Fruit fly (Drosophila melanogaster) whole organism, prepupa: ENCODE results near the gene psidin.

Experiments used
- Blimp-1 ChIP-seq: fragments of 200-800 bp; sonication (Bioruptor generic); optimal IDR thresholded peaks from 3 replicates; lab custom pipeline; 2017; ENCODE audit warnings: missing biosample characterization, missing genetic modification characterization, mild to moderate bottlenecking, moderate library complexity, missing genetic modification reagents
- CG10631 ChIP-seq: fragments of 200-800 bp; sonication (Bioruptor generic); optimal IDR thresholded peaks from 2 replicates; lab custom pipeline; 2016; ENCODE audit warnings: missing biosample characterization, missing genetic modification characterization
- CG10669 ChIP-seq: fragments of 200-800 bp; sonication (Bioruptor generic); optimal IDR thresholded peaks from 3 replicates; lab custom pipeline; 2018; ENCODE audit warnings: missing biosample characterization, mild to moderate bottlenecking, missing genetic modification characterization, moderate library complexity
- CG11294 ChIP-seq: fragments of 200-800 bp; sonication (Bioruptor generic); IDR thresholded peaks from 2 replicates; pipeline ENCODE4 v1.3.6; 2022; ENCODE audit warnings: missing biosample characterization, missing genetic modification characterization
- CG11762 ChIP-seq: fragments of 200-800 bp; sonication (Bioruptor generic); optimal IDR thresholded peaks from 3 replicates; lab custom pipeline; 2016; ENCODE audit warnings: missing biosample characterization, missing genetic modification characterization; ENCODE audit not compliant: insufficient read depth
- CG11902 ChIP-seq: fragments of 200-800 bp; sonication (Bioruptor generic); optimal IDR thresholded peaks from 3 replicates; lab custom pipeline; 2016; ENCODE audit warnings: missing biosample characterization, missing genetic modification characterization
- CG15336 ChIP-seq: fragments of 200-800 bp; sonication (Bioruptor generic); IDR thresholded peaks from 2 replicates; pipeline ENCODE4 v1.3.6; 2022; ENCODE audit warnings: missing biosample characterization, missing genetic modification characterization
- CG1621 ChIP-seq: fragments of 200-800 bp; sonication (Bioruptor generic); optimal IDR thresholded peaks from 3 replicates; lab custom pipeline; 2018; ENCODE audit warnings: missing biosample characterization, mild to moderate bottlenecking, missing genetic modification characterization
- CG16779 ChIP-seq: fragments of 200-800 bp; sonication (Bioruptor generic); optimal IDR thresholded peaks from 3 replicates; lab custom pipeline; 2017; ENCODE audit warnings: missing biosample characterization, mild to moderate bottlenecking, missing genetic modification characterization
- CG3032 ChIP-seq: fragments of 200-800 bp; optimal IDR thresholded peaks from 2 replicates; lab custom pipeline; 2019; ENCODE audit warnings: missing biosample characterization, mild to moderate bottlenecking, missing genetic modification characterization, moderate library complexity
- CG31627 ChIP-seq: fragments of 200-800 bp; sonication (Bioruptor generic); optimal IDR thresholded peaks from 3 replicates; lab custom pipeline; 2016; ENCODE audit warnings: missing biosample characterization, missing genetic modification characterization
- CG32006 ChIP-seq: fragments of 200-800 bp; sonication (Bioruptor generic); optimal IDR thresholded peaks from 3 replicates; lab custom pipeline; 2017; ENCODE audit warnings: missing biosample characterization, mild to moderate bottlenecking, missing genetic modification characterization
- CG34406 ChIP-seq: fragments of 200-800 bp; sonication (Bioruptor generic); optimal IDR thresholded peaks from 3 replicates; lab custom pipeline; 2016; ENCODE audit warnings: missing biosample characterization, missing genetic modification characterization
- CG3919 ChIP-seq: fragments of 200-800 bp; sonication (Bioruptor generic); optimal IDR thresholded peaks from 3 replicates; lab custom pipeline; 2016; ENCODE audit warnings: missing biosample characterization, missing genetic modification characterization
- CG4318 ChIP-seq: fragments of 200-800 bp; sonication (Bioruptor generic); optimal IDR thresholded peaks from 3 replicates; lab custom pipeline; 2017; ENCODE audit warnings: missing biosample characterization, mild to moderate bottlenecking, missing genetic modification characterization
- CG6163 ChIP-seq: fragments of 200-800 bp; sonication (Bioruptor generic); IDR thresholded peaks from 3 replicates; pipeline ENCODE4 v1.3.6; 2022; ENCODE audit warnings: missing biosample characterization, missing genetic modification characterization
- CG6792 ChIP-seq: fragments of 200-800 bp; sonication (Bioruptor generic); optimal IDR thresholded peaks from 3 replicates; lab custom pipeline; 2016; ENCODE audit warnings: missing biosample characterization, missing genetic modification characterization
- CG6808 ChIP-seq: fragments of 200-800 bp; sonication (Bioruptor generic); optimal IDR thresholded peaks from 3 replicates; lab custom pipeline; 2017; ENCODE audit warnings: missing biosample characterization, missing genetic modification characterization, mild to moderate bottlenecking, moderate library complexity, missing genetic modification reagents
- CG6854 ChIP-seq: fragments of 200-800 bp; sonication (Bioruptor generic); optimal IDR thresholded peaks from 2 replicates; lab custom pipeline; 2017; ENCODE audit warnings: missing biosample characterization, mild to moderate bottlenecking, missing genetic modification characterization
- CG8119 ChIP-seq: fragments of 200-800 bp; sonication (Bioruptor generic); IDR thresholded peaks from 3 replicates; pipeline ENCODE4 v1.3.6; 2022; ENCODE audit warnings: missing biosample characterization, missing genetic modification characterization
- CG8319 ChIP-seq: fragments of 200-800 bp; sonication (Bioruptor generic); optimal IDR thresholded peaks from 3 replicates; lab custom pipeline; 2016; ENCODE audit warnings: missing biosample characterization, missing genetic modification characterization
- CG9139 ChIP-seq: fragments of 200-800 bp; sonication (Bioruptor generic); optimal IDR thresholded peaks from 3 replicates; lab custom pipeline; 2017; ENCODE audit warnings: missing biosample characterization, mild to moderate bottlenecking, missing genetic modification characterization
- Eip75B ChIP-seq: fragments of 200-800 bp; sonication (Bioruptor generic); optimal IDR thresholded peaks from 3 replicates; lab custom pipeline; 2016; ENCODE audit warnings: missing biosample characterization, missing genetic modification characterization
- Eip93F ChIP-seq: fragments of 200-800 bp; sonication (Bioruptor generic); optimal IDR thresholded peaks from 2 replicates; lab custom pipeline; 2016; ENCODE audit warnings: missing biosample characterization, mild to moderate bottlenecking, missing genetic modification characterization
- Ets21C ChIP-seq: fragments of 200-800 bp; sonication (Bioruptor generic); optimal IDR thresholded peaks from 3 replicates; lab custom pipeline; 2016; ENCODE audit warnings: missing biosample characterization, missing genetic modification characterization
- Ets96B ChIP-seq: fragments of 200-800 bp; optimal IDR thresholded peaks from 2 replicates; lab custom pipeline; 2019; ENCODE audit warnings: missing biosample characterization, mild to moderate bottlenecking, missing genetic modification characterization, moderate library complexity
- Gug ChIP-seq: fragments of 200-800 bp; sonication (Bioruptor generic); IDR thresholded peaks from 2 replicates; pipeline ENCODE4 v1.3.6; 2022; ENCODE audit warnings: missing biosample characterization, missing genetic modification characterization
- Hr38 ChIP-seq: sonication (Bioruptor generic); optimal IDR thresholded peaks from 2 replicates; lab custom pipeline; 2016; ENCODE audit warnings: missing biosample characterization, missing genetic modification characterization
- Hr4 ChIP-seq: fragments of 200-800 bp; sonication (Bioruptor generic); optimal IDR thresholded peaks from 3 replicates; lab custom pipeline; 2016; ENCODE audit warnings: missing biosample characterization, missing genetic modification characterization
- Lpt ChIP-seq: fragments of 200-800 bp; sonication (Bioruptor generic); optimal IDR thresholded peaks from 3 replicates; lab custom pipeline; 2016; ENCODE audit warnings: missing biosample characterization, missing genetic modification characterization
- OdsH ChIP-seq: fragments of 200-800 bp; sonication (Bioruptor generic); optimal IDR thresholded peaks from 3 replicates; lab custom pipeline; 2016; ENCODE audit warnings: missing biosample characterization, missing genetic modification characterization
- Smox ChIP-seq: fragments of 200-800 bp; sonication (Bioruptor generic); optimal IDR thresholded peaks from 3 replicates; lab custom pipeline; 2016; ENCODE audit warnings: missing biosample characterization, missing genetic modification characterization
- Sox102F ChIP-seq: fragments of 200-800 bp; sonication (Bioruptor generic); optimal IDR thresholded peaks from 2 replicates; lab custom pipeline; 2016; ENCODE audit warnings: missing biosample characterization, mild to moderate bottlenecking, missing genetic modification characterization
- Sox14 ChIP-seq: fragments of 200-800 bp; sonication (Bioruptor generic); optimal IDR thresholded peaks from 3 replicates; lab custom pipeline; 2016; ENCODE audit warnings: missing biosample characterization, missing genetic modification characterization
- Sox15 ChIP-seq: fragments of 200-800 bp; sonication (Bioruptor generic); optimal IDR thresholded peaks from 3 replicates; lab custom pipeline; 2016; ENCODE audit warnings: missing biosample characterization, missing genetic modification characterization
- achi ChIP-seq: fragments of 200-800 bp; sonication (Bioruptor generic); optimal IDR thresholded peaks from 3 replicates; lab custom pipeline; 2016; ENCODE audit warnings: missing biosample characterization, missing genetic modification characterization
- acj6 ChIP-seq: fragments of 200-800 bp; sonication (Bioruptor generic); optimal IDR thresholded peaks from 3 replicates; lab custom pipeline; 2016; ENCODE audit warnings: missing biosample characterization, missing genetic modification characterization
- dsx ChIP-seq: fragments of 200-800 bp; optimal IDR thresholded peaks from 3 replicates; lab custom pipeline; 2019; ENCODE audit warnings: missing biosample characterization, mild to moderate bottlenecking, missing genetic modification characterization, moderate library complexity; ENCODE audit not compliant: poor library complexity, severe bottlenecking
- eg ChIP-seq: fragments of 200-800 bp; sonication (Bioruptor generic); IDR thresholded peaks from 3 replicates; pipeline ENCODE4 v1.3.6; 2022; ENCODE audit warnings: missing biosample characterization, missing genetic modification characterization
- esn ChIP-seq: fragments of 200-800 bp; sonication (Bioruptor generic); optimal IDR thresholded peaks from 2 replicates; lab custom pipeline; 2016; ENCODE audit warnings: missing biosample characterization, mild to moderate bottlenecking, missing genetic modification characterization, moderate library complexity
- fd59A ChIP-seq: fragments of 200-800 bp; sonication (Bioruptor generic); optimal IDR thresholded peaks from 2 replicates; lab custom pipeline; 2017; ENCODE audit warnings: missing biosample characterization, mild to moderate bottlenecking, missing genetic modification characterization, missing genetic modification reagents
- fkh ChIP-seq: fragments of 200-800 bp; sonication (Bioruptor generic); optimal IDR thresholded peaks from 3 replicates; lab custom pipeline; 2017; ENCODE audit warnings: missing biosample characterization, mild to moderate bottlenecking, missing genetic modification characterization, moderate library complexity
- lz ChIP-seq: fragments of 200-800 bp; sonication (Bioruptor generic); optimal IDR thresholded peaks from 3 replicates; lab custom pipeline; 2016; ENCODE audit warnings: missing biosample characterization, missing genetic modification characterization
- net ChIP-seq: fragments of 200-800 bp; sonication (Bioruptor generic); optimal IDR thresholded peaks from 3 replicates; lab custom pipeline; 2016; ENCODE audit warnings: missing biosample characterization, missing genetic modification characterization
- pdm3 ChIP-seq: fragments of 200-800 bp; sonication (Bioruptor generic); optimal IDR thresholded peaks from 3 replicates; lab custom pipeline; 2016; ENCODE audit warnings: missing biosample characterization, missing genetic modification characterization
- salr ChIP-seq, 2 experiments: fragments of 200-800 bp; sonication (Bioruptor generic); optimal IDR thresholded peaks; 3 replicates each; lab custom pipeline; 2016 to 2018; ENCODE audit warnings: missing biosample characterization in 2 of 2, missing genetic modification characterization in 2 of 2, mild to moderate bottlenecking in 1 of 2
- spab ChIP-seq: fragments of 200-800 bp; sonication (Bioruptor generic); optimal IDR thresholded peaks from 2 replicates; lab custom pipeline; 2017; ENCODE audit warnings: missing biosample characterization, mild to moderate bottlenecking, missing genetic modification characterization, missing genetic modification reagents
- ss ChIP-seq, 2 experiments: fragments of 200-800 bp; sonication (Bioruptor generic); optimal IDR thresholded peaks; 2 replicates in 1 of 2; 3 replicates in 1 of 2; lab custom pipeline; 2017 to 2018; ENCODE audit warnings: mild to moderate bottlenecking in 2 of 2, missing biosample characterization in 2 of 2, missing genetic modification characterization in 2 of 2, moderate library complexity in 1 of 2
- svp ChIP-seq: fragments of 200-800 bp; sonication (Bioruptor generic); peaks from one replicate; lab custom pipeline; 2016; ENCODE audit warnings: missing biosample characterization, missing genetic modification characterization
- topi ChIP-seq: fragments of 200-800 bp; sonication (Bioruptor generic); optimal IDR thresholded peaks from 3 replicates; lab custom pipeline; 2016; ENCODE audit warnings: missing biosample characterization, missing genetic modification characterization
- vri ChIP-seq: fragments of 200-800 bp; sonication (Bioruptor generic); optimal IDR thresholded peaks from 3 replicates; lab custom pipeline; 2016; ENCODE audit warnings: missing biosample characterization, mild to moderate bottlenecking, missing genetic modification characterization

Gene psidin

dm6 chr3R:20021152-20021769 lies at the start of gene psidin, which contains the start of gene PIG-L:
Gene psidin, plus strand, starts transcription at chr3R:20021704.
Gene PIG-L, minus strand, starts transcription at chr3R:20021338.
- TF ChIP-seq Eip93F (GFP tag; lab: Kevin White, UChicago) (no peak), Blimp-1 (GFP tag; lab: Kevin White, UChicago) (peak; percentile 12), OdsH (GFP tag; lab: Kevin White, UChicago) (peak; percentile 87), Ets96B (tag; lab: Kevin White, UChicago) (peak; percentile 84), salr (GFP tag; optimal IDR thresholded peaks at IDR 0.05; lab: Kevin White, UChicago) (peak; percentile 45 to 87), CG32006 (GFP tag; lab: Kevin White, UChicago) (peak; percentile 90), CG10631 (peak; percentile 85), pdm3 (GFP tag; lab: Kevin White, UChicago) (peak; percentile 90), Sox15 (peak; percentile 83), Sox102F (GFP tag; lab: Kevin White, UChicago) (no peak), esn (GFP tag; lab: Kevin White, UChicago) (peak; percentile 89), CG9139 (GFP tag; lab: Kevin White, UChicago) (no peak), CG4318 (GFP tag; lab: Kevin White, UChicago) (peak; percentile 83), net (GFP tag; lab: Kevin White, UChicago) (peak; percentile 86), CG31627 (peak; percentile 92), CG6854 (no peak), CG11294 (GFP tag; lab: Robert Waterston, UW) (peak; percentile 66), Hr38 (GFP tag; lab: Kevin White, UChicago) (peak; percentile 8), Lpt (peak; percentile 52), Hr4 (GFP tag; lab: Kevin White, UChicago) (peak; percentile 88), vri (GFP tag; lab: Kevin White, UChicago) (no peak), CG10669 (GFP tag; lab: Kevin White, UChicago) (no peak), ss (GFP tag; optimal IDR thresholded peaks at IDR 0.05; lab: Kevin White, UChicago) (no peak), fkh (GFP tag; lab: Kevin White, UChicago) (no peak), spab (GFP tag; lab: Kevin White, UChicago) (no peak), CG8119 (GFP tag; lab: Robert Waterston, UW) (peak; percentile 88), Gug (peak; percentile 81), CG16779 (no peak), CG6808 (GFP tag; lab: Kevin White, UChicago) (no peak), dsx (GFP tag; lab: Kevin White, UChicago) (no peak), Smox (GFP tag; lab: Kevin White, UChicago) (peak; percentile 89), CG15336 (peak; percentile 85), CG6163 (peak; percentile 57; the same call in 2 of the 3 replicates), eg (peak; percentile 84), fd59A (GFP tag; lab: Kevin White, UChicago) (peak; percentile 79), lz (GFP tag; lab: Kevin White, UChicago) (peak; percentile 84), CG1621 (tag; lab: Kevin White, UChicago) (no peak), Ets21C (GFP tag; lab: Kevin White, UChicago) (peak; percentile 78), CG3032 (tag; lab: Kevin White, UChicago) (peak; percentile 87), CG11762 (GFP tag; lab: Kevin White, UChicago) (peak; percentile 50), CG11902 (GFP tag; lab: Kevin White, UChicago) (peak; percentile 53), acj6 (peak; percentile 86), CG3919 (no peak), CG34406 (GFP tag; lab: Kevin White, UChicago) (peak; percentile 87), achi (GFP tag; lab: Kevin White, UChicago) (peak; percentile 84), Sox14 (GFP tag; lab: Kevin White, UChicago) (peak; percentile 87), CG8319 (GFP tag; lab: Kevin White, UChicago) (peak; percentile 12), CG6792 (GFP tag; lab: Kevin White, UChicago) (peak; percentile 74), Eip75B (GFP tag; lab: Kevin White, UChicago) (no peak), svp (GFP tag; lab: Kevin White, UChicago) (no peak), topi (GFP tag; lab: Kevin White, UChicago) (peak; percentile 75)
